Worm (Caenorhabditis elegans) whole organism, young adult: Measurements from ENCODE around the gene rol-6.
A peak's percentile ranks its signal among the peaks of the same experiment; 100 is the strongest.

Experiments
- F10E7.11 ChIP-seq: sonication (generic microtip); optimal IDR thresholded peaks from 2 replicates; lab custom pipeline; 2017; ENCODE audit warnings: mild to moderate bottlenecking, missing genetic modification characterization, moderate library complexity, missing compliant biosample characterization
- F49E8.2 ChIP-seq: sonication (generic microtip); optimal IDR thresholded peaks from 3 replicates; lab custom pipeline; 2017; ENCODE audit warnings: missing genetic modification characterization, mild to moderate bottlenecking, missing compliant biosample characterization, antibody characterized with exemption, moderate library complexity; ENCODE audit not compliant: insufficient read depth
- F57C9.4 ChIP-seq: sonication (generic microtip); optimal IDR thresholded peaks from 2 replicates; lab custom pipeline; 2017; ENCODE audit warnings: mild to moderate bottlenecking, missing genetic modification characterization, missing compliant biosample characterization
- T26A5.8 ChIP-seq: sonication (generic microtip); optimal IDR thresholded peaks from 2 replicates; lab custom pipeline; 2016; ENCODE audit warnings: missing genetic modification characterization, missing compliant biosample characterization
- Y53G8AR.9 ChIP-seq: fragments of 200-800 bp; sonication (Bioruptor generic); conservative IDR thresholded peaks from 2 replicates; pipeline ENCODE4 v1.3.6; 2022; ENCODE audit warnings: missing genetic modification reagents, missing genetic modification characterization, missing compliant biosample characterization
- Y95B8A.8 ChIP-seq: fragments of 200-800 bp; sonication (Bioruptor generic); IDR thresholded peaks from 2 replicates; pipeline ENCODE4 v1.3.6; 2022; ENCODE audit warnings: missing genetic modification reagents, missing genetic modification characterization, missing compliant biosample characterization
- akir-1 ChIP-seq: fragments of 200-800 bp; sonication (Bioruptor generic); optimal IDR thresholded peaks from 2 replicates; lab custom pipeline; 2018; ENCODE audit warnings: mild to moderate bottlenecking, missing genetic modification characterization, moderate library complexity, missing compliant biosample characterization
- aptf-3 ChIP-seq: fragments of 200-800 bp; sonication (Bioruptor generic); IDR thresholded peaks from 2 replicates; pipeline ENCODE4 v1.3.6; 2022; ENCODE audit warnings: missing genetic modification characterization, missing compliant biosample characterization
- ccch-3 ChIP-seq: fragments of 200-800 bp; sonication (Bioruptor generic); optimal IDR thresholded peaks from 2 replicates; lab custom pipeline; 2018; ENCODE audit warnings: mild to moderate bottlenecking, missing genetic modification characterization, missing compliant biosample characterization
- ceh-100 ChIP-seq: fragments of 200-800 bp; sonication (Bioruptor generic); IDR thresholded peaks from 2 replicates; pipeline ENCODE4 v1.3.6; 2022; ENCODE audit warnings: missing genetic modification reagents, missing genetic modification characterization, missing compliant biosample characterization
- die-1 ChIP-seq: sonication (generic microtip); optimal IDR thresholded peaks from 2 replicates; lab custom pipeline; 2016; ENCODE audit warnings: missing genotype, mild to moderate bottlenecking, missing genetic modification characterization, missing compliant biosample characterization
- dpff-1 ChIP-seq: sonication (generic microtip); optimal IDR thresholded peaks from 2 replicates; lab custom pipeline; 2017; ENCODE audit warnings: mild to moderate bottlenecking, missing genetic modification characterization, missing compliant biosample characterization
- dpl-1 ChIP-seq: fragments of 150-350 bp; optimal IDR thresholded peaks from 2 replicates; lab custom pipeline; 2014; ENCODE audit warnings: missing biosample characterization, missing genetic modification reagents, missing genetic modification characterization
- fkh-3 ChIP-seq: sonication (generic microtip); optimal IDR thresholded peaks from 2 replicates; lab custom pipeline; 2016; ENCODE audit warnings: mild to moderate bottlenecking, missing genetic modification characterization, missing compliant biosample characterization
- him-1 ChIP-seq: sonication (generic microtip); optimal IDR thresholded peaks from 2 replicates; lab custom pipeline; 2016; ENCODE audit warnings: missing genotype, missing genetic modification reagents, missing genetic modification characterization, missing compliant biosample characterization
- hsf-1 ChIP-seq: fragments of 200-800 bp; sonication (Bioruptor generic); IDR thresholded peaks from 2 replicates; pipeline ENCODE4 v1.3.6; 2022; ENCODE audit warnings: missing genetic modification reagents, missing genetic modification characterization, missing compliant biosample characterization
- lsl-1 ChIP-seq: fragments of 200-800 bp; sonication (Bioruptor generic); optimal IDR thresholded peaks from 2 replicates; lab custom pipeline; 2018; ENCODE audit warnings: mild to moderate bottlenecking, missing genetic modification characterization, moderate library complexity, missing compliant biosample characterization
- lsy-27 ChIP-seq: sonication (generic microtip); optimal IDR thresholded peaks from 2 replicates; lab custom pipeline; 2017; ENCODE audit warnings: missing genetic modification characterization, mild to moderate bottlenecking, missing compliant biosample characterization, antibody characterized with exemption, missing genotype, borderline replicate concordance; ENCODE audit not compliant: insufficient read depth
- madf-3 ChIP-seq: fragments of 200-800 bp; sonication (Bioruptor generic); IDR thresholded peaks from 2 replicates; pipeline ENCODE4 v1.3.6; 2022; ENCODE audit warnings: missing genetic modification reagents, missing genetic modification characterization, missing compliant biosample characterization
- madf-6 ChIP-seq: fragments of 200-800 bp; sonication (Bioruptor generic); IDR thresholded peaks from 2 replicates; pipeline ENCODE4 v1.3.6; 2022; ENCODE audit warnings: missing genetic modification reagents, missing genetic modification characterization, missing compliant biosample characterization
- mes-4 ChIP-seq: sonication (generic microtip); optimal IDR thresholded peaks from 2 replicates; lab custom pipeline; 2016; ENCODE audit warnings: missing genotype, missing genetic modification characterization, missing compliant biosample characterization
- nfya-2 ChIP-seq: fragments of 200-800 bp; sonication (Bioruptor generic); IDR thresholded peaks from 2 replicates; pipeline ENCODE4 v1.3.6; 2022; ENCODE audit warnings: missing genetic modification reagents, missing genetic modification characterization, missing compliant biosample characterization
- nfyb-1 ChIP-seq: fragments of 200-800 bp; sonication (Bioruptor generic); IDR thresholded peaks from 2 replicates; pipeline ENCODE4 v1.3.6; 2022; ENCODE audit warnings: missing genetic modification reagents, missing genetic modification characterization, missing compliant biosample characterization
- nhr-120 ChIP-seq: fragments of 200-800 bp; sonication (Bioruptor generic); IDR thresholded peaks from 2 replicates; pipeline ENCODE4 v1.3.6; 2022; ENCODE audit warnings: missing genetic modification characterization, missing compliant biosample characterization
- nhr-80 ChIP-seq: sonication (generic microtip); optimal IDR thresholded peaks from 2 replicates; lab custom pipeline; 2016; ENCODE audit warnings: missing genetic modification characterization, missing compliant biosample characterization
- nhr-90 ChIP-seq: sonication (generic microtip); optimal IDR thresholded peaks from 2 replicates; lab custom pipeline; 2016; ENCODE audit warnings: missing genotype, mild to moderate bottlenecking, missing genetic modification characterization, missing compliant biosample characterization
- rpc-1 ChIP-seq, 2 experiments: fragments of 150-350 bp in 1 of 2; sonication (generic microtip) in 1 of 2; optimal IDR thresholded peaks; 2 replicates each; lab custom pipeline; 2014 to 2018; ENCODE audit warnings: missing biosample characterization in 1 of 2, missing genetic modification characterization in 1 of 2, missing genetic modification reagents in 1 of 2, missing genotype in 1 of 2
- sdz-38 ChIP-seq: sonication (generic microtip); optimal IDR thresholded peaks from 2 replicates; lab custom pipeline; 2016; ENCODE audit warnings: missing genotype, missing genetic modification characterization, missing compliant biosample characterization
- sea-2 ChIP-seq: fragments of 200-800 bp; sonication (Bioruptor generic); IDR thresholded peaks from 2 replicates; pipeline ENCODE4 v1.3.6; 2022; ENCODE audit warnings: missing genetic modification characterization, missing compliant biosample characterization
- snpc-1.1 ChIP-seq: sonication (generic microtip); optimal IDR thresholded peaks from 2 replicates; lab custom pipeline; 2017; ENCODE audit warnings: missing genetic modification characterization, mild to moderate bottlenecking, missing compliant biosample characterization, antibody characterized with exemption, moderate library complexity, missing genotype, missing genetic modification reagents; ENCODE audit not compliant: insufficient read depth
- somi-1 ChIP-seq: fragments of 200-800 bp; sonication (Bioruptor generic); optimal IDR thresholded peaks from 2 replicates; lab custom pipeline; 2018; ENCODE audit warnings: mild to moderate bottlenecking, missing genetic modification characterization, missing compliant biosample characterization
- sptf-2 ChIP-seq: fragments of 200-800 bp; sonication (Bioruptor generic); optimal IDR thresholded peaks from 2 replicates; lab custom pipeline; 2018; ENCODE audit warnings: mild to moderate bottlenecking, missing genetic modification characterization, missing compliant biosample characterization
- tbp1 ChIP-seq: fragments of 200-800 bp; sonication (Bioruptor generic); optimal IDR thresholded peaks from 2 replicates; lab custom pipeline; 2018; ENCODE audit warnings: mild to moderate bottlenecking, missing genetic modification characterization, missing compliant biosample characterization
- unc-62 ChIP-seq: fragments of 150-350 bp; optimal IDR thresholded peaks from 2 replicates; lab custom pipeline; 2014; ENCODE audit warnings: missing biosample characterization, missing genetic modification reagents, missing genetic modification characterization
- xnd-1 ChIP-seq: sonication (generic microtip); optimal IDR thresholded peaks from 2 replicates; lab custom pipeline; 2016; ENCODE audit warnings: missing genotype, missing genetic modification reagents, missing genetic modification characterization, missing compliant biosample characterization

The rol-6 gene

ce11 chrII:8683933-8684332 is 48.9 kb upstream of the rol-6 start (continued):
- TF ChIP-seq snpc-1.1 (tag; lab: Kevin White, UChicago) (peak; percentile 19), aptf-3 (no peak), Y53G8AR.9 (no peak), him-1 (no peak), dpl-1 (GFP tag; lab: Kevin White, UChicago) (peak; percentile 34), sdz-38 (no peak), lsy-27 (tag; lab: Kevin White, UChicago) (no peak), ccch-3 (GFP tag; lab: Kevin White, UChicago) (no peak), dpff-1 (no peak), F57C9.4 (tag; lab: Kevin White, UChicago) (no peak), somi-1 (GFP tag; lab: Kevin White, UChicago) (no peak), nfyb-1 (GFP tag; lab: Robert Waterston, UW) (no peak), Y95B8A.8 (no peak), madf-6 (GFP tag; lab: Robert Waterston, UW) (no peak), madf-3 (GFP tag; lab: Robert Waterston, UW) (no peak), F49E8.2 (tag; lab: Kevin White, UChicago) (no peak), nhr-90 (no peak), T26A5.8 (no peak)
- TF ChIP-seq, all 124 proteins: peak for 12

DNA sequence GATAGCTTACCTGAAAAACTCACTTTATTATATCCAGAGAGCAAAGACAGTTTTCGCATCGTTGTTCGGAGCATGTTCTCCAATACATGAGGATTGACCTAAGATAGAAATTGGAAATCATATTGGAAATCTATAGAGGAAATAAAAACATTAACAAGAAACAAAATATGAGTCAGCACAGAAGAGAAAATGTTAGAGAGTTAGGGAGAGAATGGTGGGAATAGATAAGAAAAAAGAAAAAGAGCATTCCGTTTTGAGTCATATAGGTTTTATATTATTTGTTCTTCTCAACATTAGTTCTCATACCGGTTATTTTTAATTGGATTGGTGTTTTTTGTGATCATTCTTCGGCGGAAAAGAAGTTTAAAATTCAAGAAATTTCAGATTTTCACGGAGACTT is 48.0 kb upstream of the rol-6 start, which contains the start of gene hgap-2:
Gene hgap-2 (minus strand): TSS at position 101 of the 400 bp plus-strand sequence.
- TF ChIP-seq lsl-1 (GFP tag; lab: Kevin White, UChicago) = no peak
- no peak for TF ChIP-seq rpc-1 (optimal IDR thresholded peaks at IDR 0.05; lab: Kevin White, UChicago)
- no peak for TF ChIP-seq rpc-1 (tag; optimal IDR thresholded peaks at IDR 0.05; lab: Kevin White, UChicago)
- no peak for TF ChIP-seq sptf-2 (GFP tag; lab: Kevin White, UChicago)
- TF ChIP-seq fkh-3 (tag; lab: Kevin White, UChicago) = no peak
- no peak for TF ChIP-seq mes-4 (tag; lab: Kevin White, UChicago)
- TF ChIP-seq tbp1 (GFP tag; lab: Kevin White, UChicago) = no peak
- no peak for TF ChIP-seq nfya-2
- TF ChIP-seq F57C9.4 (tag; lab: Kevin White, UChicago) = no peak
- TF ChIP-seq sea-2 (GFP tag; lab: Robert Waterston, UW) = no peak
- TF ChIP-seq ceh-100 (GFP tag; lab: Robert Waterston, UW) = no peak
- no peak for TF ChIP-seq die-1
- no peak for TF ChIP-seq nhr-80 (tag; lab: Kevin White, UChicago)
- no peak for TF ChIP-seq nhr-120 (GFP tag; lab: Robert Waterston, UW)
- TF ChIP-seq xnd-1 (tag; lab: Kevin White, UChicago) = no peak
- no peak for TF ChIP-seq akir-1 (GFP tag; lab: Kevin White, UChicago)
- no peak for TF ChIP-seq unc-62 (GFP tag; lab: Kevin White, UChicago)
- no peak for TF ChIP-seq hsf-1 (GFP tag; lab: Robert Waterston, UW)

- no peak for TF ChIP-seq nfyb-1 (GFP tag; lab: Robert Waterston, UW)
- TF ChIP-seq F10E7.11 (tag; lab: Kevin White, UChicago) = no peak
- TF ChIP-seq hsf-1 (GFP tag; lab: Robert Waterston, UW) = no peak
These were observed 47.2 kb upstream of the rol-6 start, which contains the start of gene C34C6.9 for ce11 chrII:8685623-8686022. Gene C34C6.9 (plus strand): TSS chrII:8685923.
